Worm (Caenorhabditis elegans) whole organism, L4 larva: ENCODE data around the gene odr-2.

ENCODE experiments used
- F10B5.3 ChIP-seq: sonication (generic microtip); optimal IDR thresholded peaks from 2 replicates; lab custom pipeline; 2016; ENCODE audit warnings: mild to moderate bottlenecking, missing genetic modification characterization, missing compliant biosample characterization
- F37D6.2 ChIP-seq: sonication (generic microtip); optimal IDR thresholded peaks from 2 replicates; lab custom pipeline; 2016; ENCODE audit warnings: mild to moderate bottlenecking, missing genetic modification characterization, missing compliant biosample characterization
- T26A8.4 ChIP-seq: fragments of 200-800 bp; sonication (Bioruptor generic); IDR thresholded peaks from 2 replicates; pipeline ENCODE4 v1.3.6; 2022; ENCODE audit warnings: missing genetic modification characterization, missing compliant biosample characterization
- Y105C5A.15 ChIP-seq: fragments of 200-800 bp; sonication (Bioruptor generic); IDR thresholded peaks from 2 replicates; pipeline ENCODE4 v1.3.6; 2022; ENCODE audit warnings: missing genetic modification characterization, missing compliant biosample characterization
- aha-1 ChIP-seq: fragments of 150-350 bp; peaks from one replicate; lab custom pipeline; 2014; ENCODE audit warnings: missing biosample characterization, missing genetic modification characterization
- aly-2 ChIP-seq: sonication (generic microtip); optimal IDR thresholded peaks from 2 replicates; lab custom pipeline; 2018; ENCODE audit warnings: missing biosample characterization, missing genetic modification characterization
- ama-1 ChIP-seq: fragments of 150-350 bp; optimal IDR thresholded peaks from 2 replicates; lab custom pipeline; 2014; ENCODE audit warnings: inconsistent platforms, mixed read lengths
- attf-4 ChIP-seq: sonication (generic microtip); optimal IDR thresholded peaks from 3 replicates; lab custom pipeline; 2017; ENCODE audit warnings: missing biosample characterization, missing genetic modification characterization
- ceh-28 ChIP-seq: fragments of 150-350 bp; optimal IDR thresholded peaks from 2 replicates; lab custom pipeline; 2014; ENCODE audit warnings: missing biosample characterization, missing genetic modification reagents, missing genetic modification characterization
- ceh-32 ChIP-seq: sonication (generic microtip); optimal IDR thresholded peaks from 2 replicates; lab custom pipeline; 2016; ENCODE audit warnings: mild to moderate bottlenecking, missing genetic modification characterization, missing compliant biosample characterization; ENCODE audit not compliant: poor library complexity
- ceh-82 ChIP-seq: sonication (generic microtip); optimal IDR thresholded peaks from 2 replicates; lab custom pipeline; 2017; ENCODE audit warnings: missing biosample characterization, missing genetic modification characterization
- ctbp-1 ChIP-seq: fragments of 200-800 bp; sonication (Bioruptor generic); IDR thresholded peaks from 2 replicates; pipeline ENCODE4 v1.3.6; 2022; ENCODE audit warnings: missing genetic modification reagents, missing genetic modification characterization, missing compliant biosample characterization
- daf-12 ChIP-seq: fragments of 150-350 bp; optimal IDR thresholded peaks from 2 replicates; lab custom pipeline; 2014; ENCODE audit warnings: missing biosample characterization, missing genetic modification reagents, missing genetic modification characterization
- dmd-9 ChIP-seq: fragments of 200-800 bp; sonication (Bioruptor generic); IDR thresholded peaks from 2 replicates; pipeline ENCODE4 v1.3.6; 2022; ENCODE audit warnings: missing genetic modification reagents, missing genetic modification characterization, missing compliant biosample characterization
- dpl-1 ChIP-seq: fragments of 150-350 bp; optimal IDR thresholded peaks from 2 replicates; lab custom pipeline; 2014; ENCODE audit warnings: missing biosample characterization, missing genetic modification reagents, missing genetic modification characterization
- dve-1 ChIP-seq: sonication (generic microtip); optimal IDR thresholded peaks from 2 replicates; lab custom pipeline; 2017; ENCODE audit warnings: antibody characterized with exemption, mild to moderate bottlenecking, missing genetic modification characterization, missing compliant biosample characterization; ENCODE audit not compliant: insufficient read depth
- fkh-10 ChIP-seq: fragments of 150-350 bp; optimal IDR thresholded peaks from 2 replicates; lab custom pipeline; 2014; ENCODE audit warnings: missing biosample characterization, missing genetic modification reagents, missing genetic modification characterization
- hlh-11 ChIP-seq: fragments of 200-800 bp; sonication (Bioruptor generic); optimal IDR thresholded peaks from 2 replicates; lab custom pipeline; 2018; ENCODE audit warnings: mild to moderate bottlenecking, missing genetic modification characterization, missing compliant biosample characterization
- hlh-30 ChIP-seq: sonication (generic microtip); optimal IDR thresholded peaks from 2 replicates; lab custom pipeline; 2017; ENCODE audit warnings: antibody characterized with exemption, mild to moderate bottlenecking, missing genetic modification characterization, missing compliant biosample characterization; ENCODE audit not compliant: insufficient read depth
- hmg-1.1 ChIP-seq: fragments of 200-800 bp; sonication (Bioruptor generic); IDR thresholded peaks from 2 replicates; pipeline ENCODE4 v1.3.6; 2022; ENCODE audit warnings: missing genetic modification reagents, missing genetic modification characterization, missing compliant biosample characterization
- jun-1 ChIP-seq: fragments of 150-350 bp; optimal IDR thresholded peaks from 2 replicates; lab custom pipeline; 2014; ENCODE audit warnings: missing biosample characterization, missing genetic modification reagents, missing genetic modification characterization
- lim-7 ChIP-seq: fragments of 200-800 bp; sonication (Bioruptor generic); IDR thresholded peaks from 2 replicates; pipeline ENCODE4 v1.3.6; 2022; ENCODE audit warnings: missing genetic modification characterization, missing compliant biosample characterization
- madf-9 ChIP-seq: fragments of 200-800 bp; sonication (Bioruptor generic); conservative IDR thresholded peaks from 2 replicates; pipeline ENCODE4 v1.3.6; 2022; ENCODE audit warnings: missing genetic modification reagents, missing genetic modification characterization, missing compliant biosample characterization
- mdl-1 ChIP-seq, 2 experiments: fragments of 150-350 bp in 1 of 2; sonication (generic microtip) in 1 of 2; optimal IDR thresholded peaks; 2 replicates each; lab custom pipeline; 2014 to 2017; ENCODE audit warnings: missing biosample characterization in 2 of 2, missing genetic modification characterization in 2 of 2
- mdt-29 ChIP-seq: fragments of 200-800 bp; sonication (Bioruptor generic); IDR thresholded peaks from 2 replicates; pipeline ENCODE4 v1.3.6; 2022; ENCODE audit warnings: missing genetic modification reagents, missing genetic modification characterization, missing compliant biosample characterization
- mes-2 ChIP-seq: sonication (generic microtip); optimal IDR thresholded peaks from 2 replicates; lab custom pipeline; 2016; ENCODE audit warnings: missing genotype, mild to moderate bottlenecking, missing genetic modification characterization, missing compliant biosample characterization; ENCODE audit not compliant: poor library complexity, severe bottlenecking
- mxl-3 ChIP-seq: fragments of 200-800 bp; sonication (Bioruptor generic); optimal IDR thresholded peaks from 2 replicates; lab custom pipeline; 2018; ENCODE audit warnings: mild to moderate bottlenecking, missing genetic modification characterization, missing compliant biosample characterization
- nhr-11 ChIP-seq: fragments of 150-350 bp; optimal IDR thresholded peaks from 2 replicates; lab custom pipeline; 2014; ENCODE audit warnings: missing biosample characterization, missing genetic modification characterization
- nhr-42 ChIP-seq: fragments of 200-800 bp; sonication (Bioruptor generic); IDR thresholded peaks from 2 replicates; pipeline ENCODE4 v1.3.6; 2022; ENCODE audit warnings: missing genetic modification characterization, missing compliant biosample characterization
- nhr-48 ChIP-seq: sonication (generic microtip); optimal IDR thresholded peaks from 2 replicates; lab custom pipeline; 2016; ENCODE audit warnings: mild to moderate bottlenecking, missing genetic modification characterization, missing compliant biosample characterization
- nhr-6 ChIP-seq: fragments of 150-350 bp; optimal IDR thresholded peaks from 2 replicates; lab custom pipeline; 2014; ENCODE audit warnings: missing biosample characterization, missing genetic modification characterization
- nhr-76 ChIP-seq: fragments of 150-350 bp; optimal IDR thresholded peaks from 2 replicates; lab custom pipeline; 2014; ENCODE audit warnings: missing biosample characterization, missing genetic modification characterization
- php-3 ChIP-seq: fragments of 200-800 bp; sonication (Bioruptor generic); IDR thresholded peaks from 2 replicates; pipeline ENCODE4 v1.3.6; 2022; ENCODE audit warnings: missing genetic modification reagents, missing genetic modification characterization, missing compliant biosample characterization
- pqm-1 ChIP-seq: sonication (generic microtip); optimal IDR thresholded peaks from 2 replicates; lab custom pipeline; 2017; ENCODE audit warnings: missing biosample characterization, missing genetic modification characterization
- rbr-2 ChIP-seq: sonication (generic microtip); optimal IDR thresholded peaks from 2 replicates; lab custom pipeline; 2016; ENCODE audit warnings: missing genotype, missing genetic modification characterization, missing compliant biosample characterization
- snpc-1.2 ChIP-seq: fragments of 200-800 bp; sonication (Bioruptor generic); IDR thresholded peaks from 2 replicates; pipeline ENCODE4 v1.3.6; 2022; ENCODE audit warnings: missing genetic modification reagents, missing genetic modification characterization, missing compliant biosample characterization
- spr-1 ChIP-seq: sonication (generic microtip); optimal IDR thresholded peaks from 2 replicates; lab custom pipeline; 2016; ENCODE audit warnings: mild to moderate bottlenecking, missing genetic modification characterization, missing compliant biosample characterization
- unc-130 ChIP-seq: sonication (generic microtip); optimal IDR thresholded peaks from 2 replicates; lab custom pipeline; 2016; ENCODE audit warnings: missing genetic modification reagents, missing genetic modification characterization, missing compliant biosample characterization
- unc-39 ChIP-seq: sonication (generic microtip); optimal IDR thresholded peaks from 2 replicates; lab custom pipeline; 2017; ENCODE audit warnings: missing biosample characterization, missing genetic modification characterization
- unc-62 ChIP-seq, 3 experiments: fragments of 150-350 bp in 1 of 3; sonication (generic microtip); optimal IDR thresholded peaks in 2 of 3; peaks in 1 of 3; 1 replicate in 1 of 3; 2 replicates in 2 of 3; lab custom pipeline; 2014 to 2017; ENCODE audit warnings: missing biosample characterization in 3 of 3, missing genetic modification characterization in 3 of 3, missing genetic modification reagents in 3 of 3, missing genotype in 1 of 3
- zfp-2 ChIP-seq: sonication (generic microtip); optimal IDR thresholded peaks from 2 replicates; lab custom pipeline; 2016; ENCODE audit warnings: mild to moderate bottlenecking, missing genetic modification characterization, missing compliant biosample characterization
- zfp-3 ChIP-seq: fragments of 200-800 bp; sonication (Bioruptor generic); conservative IDR thresholded peaks from 2 replicates; pipeline ENCODE4 v1.3.6; 2022; ENCODE audit warnings: missing genetic modification reagents, missing genetic modification characterization, missing compliant biosample characterization
- zip-11 ChIP-seq: fragments of 200-800 bp; sonication (Bioruptor generic); IDR thresholded peaks from 2 replicates; pipeline ENCODE4 v1.3.6; 2022; ENCODE audit warnings: missing genetic modification characterization, missing compliant biosample characterization

Gene odr-2

ce11 chrV:7103247-7103646 lies at the start of gene odr-2:
odr-2 (plus strand) TSS chrV:7103547.
- no peak for TF ChIP-seq lim-7
- TF ChIP-seq unc-39, result no peak
- no peak for TF ChIP-seq hmg-1.1 (GFP tag; lab: Robert Waterston, UW)
- no peak for TF ChIP-seq ceh-28
- no peak for TF ChIP-seq hlh-11
- TF ChIP-seq mdt-29, result no peak
- no peak for TF ChIP-seq daf-12 (tag; lab: Kevin White, UChicago)
- TF ChIP-seq rbr-2 (tag; lab: Kevin White, UChicago), result no peak
- no peak for TF ChIP-seq unc-62 (GFP tag; optimal IDR thresholded peaks at IDR 0.05 in 1 of 2; lab: Kevin White, UChicago)
- TF ChIP-seq unc-62 (tag; optimal IDR thresholded peaks at IDR 0.05; lab: Kevin White, UChicago), result no peak
- no peak for TF ChIP-seq zip-11
- no peak for TF ChIP-seq madf-9 (GFP tag; lab: Robert Waterston, UW)
- no peak for TF ChIP-seq zfp-2 (tag; lab: Kevin White, UChicago)

ce11 chrV:7054598-7054997 lies 48.7 kb upstream of the odr-2 start, which contains the start of gene spig-8:
spig-8 (plus strand) TSS chrV:7054898.
- TF ChIP-seq mdl-1 (tag; optimal IDR thresholded peaks at IDR 0.05; lab: Kevin White, UChicago), result no peak
- no peak for TF ChIP-seq lim-7
- no peak for TF ChIP-seq ama-1
- TF ChIP-seq aly-2 (tag; lab: Kevin White, UChicago), result no peak
- TF ChIP-seq nhr-42 (GFP tag; lab: Robert Waterston, UW), result no peak
- no peak for TF ChIP-seq snpc-1.2 (GFP tag; lab: Robert Waterston, UW)
- no peak for TF ChIP-seq pqm-1 (tag; lab: Kevin White, UChicago)
- TF ChIP-seq dmd-9 (GFP tag; lab: Robert Waterston, UW), result no peak
- TF ChIP-seq nhr-6 (tag; lab: Kevin White, UChicago), result no peak
- no peak for TF ChIP-seq mxl-3 (GFP tag; lab: Kevin White, UChicago)
- TF ChIP-seq Y105C5A.15 (GFP tag; lab: Robert Waterston, UW), result no peak
- no peak for TF ChIP-seq F10B5.3 (tag; lab: Kevin White, UChicago)
- no peak for TF ChIP-seq spr-1 (tag; lab: Kevin White, UChicago)
- TF ChIP-seq unc-62 (GFP tag; optimal IDR thresholded peaks at IDR 0.05 in 1 of 2; lab: Kevin White, UChicago), result no peak
- TF ChIP-seq unc-62 (tag; optimal IDR thresholded peaks at IDR 0.05; lab: Kevin White, UChicago), result no peak
- no peak for TF ChIP-seq nhr-76
- no peak for TF ChIP-seq dpl-1 (GFP tag; lab: Kevin White, UChicago)

- TF ChIP-seq aha-1 (tag; lab: Kevin White, UChicago), result peak; percentile 21
- TF ChIP-seq, all 104 proteins: peak for 1; not testable (repeated sequence) for 103
Observed at ce11 chrV:7057795-7058194, 45.6 kb upstream of the odr-2 start, which contains the start of gene Y57E12AL.2. Y57E12AL.2 (plus strand) TSS chrV:7058095.

ce11 chrV:7059350-7059749 lies 44.0 kb upstream of the odr-2 start, which contains the start of gene mdt-6:
mdt-6 (minus strand) TSS chrV:7059624.
- TF ChIP-seq T26A8.4 (peak; percentile 53), unc-62 (GFP tag; optimal IDR thresholded peaks at IDR 0.05 in 1 of 2; lab: Kevin White, UChicago) (peak in 1 of 2 experiments; percentile 88), unc-62 (tag; optimal IDR thresholded peaks at IDR 0.05; lab: Kevin White, UChicago) (no peak), snpc-1.2 (GFP tag; lab: Robert Waterston, UW) (0 out of 2 replicates have a peak, but pooled peaks have one; percentile 26), ctbp-1 (0 out of 2 replicates have a peak, but pooled peaks have one; percentile 11), ceh-82 (tag; lab: Kevin White, UChicago) (no peak), aha-1 (tag; lab: Kevin White, UChicago) (peak; percentile 84), Y105C5A.15 (GFP tag; lab: Robert Waterston, UW) (no peak)

- peak; percentile 83 for TF ChIP-seq dve-1 (tag; lab: Kevin White, UChicago)
- no peak for TF ChIP-seq ceh-32 (tag; lab: Kevin White, UChicago)
- TF ChIP-seq hmg-1.1 (GFP tag; lab: Robert Waterston, UW), result peak; percentile 58
- TF ChIP-seq fkh-10, result peak; percentile 43
- TF ChIP-seq ceh-28, result peak; percentile 79
- peak; percentile 18 for TF ChIP-seq jun-1 (tag; lab: Kevin White, UChicago)
- TF ChIP-seq zfp-3 (GFP tag; lab: Robert Waterston, UW), result 0 out of 2 replicates have a peak, but pooled peaks have one; percentile 67
- TF ChIP-seq unc-130 (GFP tag; lab: Kevin White, UChicago), result peak; percentile 16
- TF ChIP-seq attf-4 (tag; lab: Kevin White, UChicago), result no peak
- peak; percentile 64 for TF ChIP-seq T26A8.4
- TF ChIP-seq nhr-6 (tag; lab: Kevin White, UChicago), result peak; percentile 56
- peak; percentile 95 for TF ChIP-seq hlh-30 (tag; lab: Kevin White, UChicago)
- no peak for TF ChIP-seq madf-9 (GFP tag; lab: Robert Waterston, UW)
- peak; percentile 11 for TF ChIP-seq F37D6.2 (tag; lab: Kevin White, UChicago)
- peak; percentile 72 for TF ChIP-seq nhr-11 (tag; lab: Kevin White, UChicago)
- peak; percentile 62 for TF ChIP-seq nhr-48
- peak; percentile 88 for TF ChIP-seq mes-2 (tag; lab: Kevin White, UChicago)
- no peak for TF ChIP-seq php-3 (GFP tag; lab: Robert Waterston, UW)
Observed at ce11 chrV:7060396-7060795, 43.0 kb upstream of the odr-2 start, which contains the start of the genes Y57E12AL.6 and Y57E12AL.1. Y57E12AL.6 (minus strand) TSS chrV:7060470. Y57E12AL.1 (plus strand) TSS chrV:7060530.
